Fruit fly (Drosophila melanogaster): ENCODE measurements around the gene rdgA.

Gene rdgA

dm6 chrX:9046986-9047385 lies 140.1 kb downstream of the rdgA start (continued):
- peak; percentile 21; the same call in 1 of the 3 replicates for TF ChIP-seq Aef1 (GFP tag; IDR thresholded peaks at IDR 0.05)
- peak; percentile 44; the same call in 1 of the 3 replicates for TF ChIP-seq Optix (GFP tag; IDR thresholded peaks at IDR 0.05)
- TF ChIP-seq zf30C (GFP tag; optimal IDR thresholded peaks at IDR 0.05): no peak
- TF ChIP-seq pan (optimal IDR thresholded peaks at IDR 0.05): no peak
- peak in 1 of 2 experiments; percentile 46 for TF ChIP-seq pan (GFP tag; optimal IDR thresholded peaks at IDR 0.05 in 1 of 2, IDR thresholded peaks at IDR 0.05 in 1 of 2)
- peak; percentile 47; the same call in 1 of the 2 replicates for TF ChIP-seq vvl (GFP tag; IDR thresholded peaks at IDR 0.05)
- 0 out of 3 replicates have a peak, but pooled peaks have one; percentile 10 for TF ChIP-seq CG3726 (GFP tag; IDR thresholded peaks at IDR 0.05)
- no peak for TF ChIP-seq fd3F (GFP tag; optimal IDR thresholded peaks at IDR 0.05)
- TF ChIP-seq CG33213 (GFP tag; optimal IDR thresholded peaks at IDR 0.05): no peak
- 0 out of 2 replicates have a peak, but pooled peaks have one; percentile 30 for TF ChIP-seq CG17328 (GFP tag; IDR thresholded peaks at IDR 0.05)
- peak; percentile 84 for TF ChIP-seq Drgx (GFP tag; IDR thresholded peaks at IDR 0.05)
- peak; percentile 17 for TF ChIP-seq CG2678 (tag; optimal IDR thresholded peaks at IDR 0.05)
- TF ChIP-seq CG10959 (GFP tag; IDR thresholded peaks at IDR 0.05): no peak
- no peak for TF ChIP-seq CG14710 (tag; optimal IDR thresholded peaks at IDR 0.05)
- peak; percentile 2 for TF ChIP-seq Hmr (GFP tag; optimal IDR thresholded peaks at IDR 0.05)
- no peak for TF ChIP-seq CG17802 (tag; optimal IDR thresholded peaks at IDR 0.05)
- TF ChIP-seq dpn (GFP tag; optimal IDR thresholded peaks at IDR 0.05): peak in 1 of 2 experiments; percentile 21
- TF ChIP-seq NfI (GFP tag; optimal IDR thresholded peaks at IDR 0.05): peak; percentile 18
- no peak for TF ChIP-seq CHES-1-like (GFP tag; optimal IDR thresholded peaks at IDR 0.05)
- peak; percentile 60; the same call in 1 of the 3 replicates for TF ChIP-seq zfh1 (GFP tag; IDR thresholded peaks at IDR 0.05)
- no peak for TF ChIP-seq CG6654 (GFP tag; optimal IDR thresholded peaks at IDR 0.05)
- TF ChIP-seq Dref (GFP tag; IDR thresholded peaks at IDR 0.05): no peak
- TF ChIP-seq lmd (GFP tag; IDR thresholded peaks at IDR 0.05): peak; percentile 46
- no peak for TF ChIP-seq CG3995 (GFP tag; optimal IDR thresholded peaks at IDR 0.05)
- peak; percentile 31; the same call in 1 of the 2 replicates for TF ChIP-seq ranshi (GFP tag; IDR thresholded peaks at IDR 0.05)
- TF ChIP-seq CG15011 (GFP tag; optimal IDR thresholded peaks at IDR 0.05): no peak
- TF ChIP-seq slbo (GFP tag; IDR thresholded peaks at IDR 0.05): peak; percentile 43
- peak in 1 of 2 experiments; percentile 49 for TF ChIP-seq bsh (GFP tag; optimal IDR thresholded peaks at IDR 0.05)
- TF ChIP-seq Sry-β (GFP tag; optimal IDR thresholded peaks at IDR 0.05): no peak
- no peak for TF ChIP-seq CG11247 (GFP tag; IDR thresholded peaks at IDR 0.05)
- no peak for TF ChIP-seq vfl (GFP tag; optimal IDR thresholded peaks at IDR 0.05)
- no peak for TF ChIP-seq CG5180 (GFP tag; optimal IDR thresholded peaks at IDR 0.05)
- peak in 1 of 2 experiments; percentile 33 for TF ChIP-seq Hr51 (GFP tag; optimal IDR thresholded peaks at IDR 0.05)
- TF ChIP-seq B-H1 (GFP tag; IDR thresholded peaks at IDR 0.05): peak; percentile 31; the same call in 2 of the 3 replicates
- TF ChIP-seq CG11504 (tag; optimal IDR thresholded peaks at IDR 0.05): peak; percentile 39
- no peak for TF ChIP-seq CG11695 (GFP tag; IDR thresholded peaks at IDR 0.05)
- no peak for TF ChIP-seq CG13296 (GFP tag; optimal IDR thresholded peaks at IDR 0.05)
- peak; percentile 47 for TF ChIP-seq unpg (GFP tag; optimal IDR thresholded peaks at IDR 0.05)
- peak; percentile 19 for TF ChIP-seq CG9817 (tag; optimal IDR thresholded peaks at IDR 0.05)
- no peak for TF ChIP-seq Hand (GFP tag; optimal IDR thresholded peaks at IDR 0.05)
- no peak for TF ChIP-seq hbn (GFP tag; IDR thresholded peaks at IDR 0.05; ENCODE audit: partially characterized antibody)

Data from whole organism, embryonic.